Worm (Caenorhabditis elegans): Measurements from ENCODE around the gene F59B1.10.

DNA sequence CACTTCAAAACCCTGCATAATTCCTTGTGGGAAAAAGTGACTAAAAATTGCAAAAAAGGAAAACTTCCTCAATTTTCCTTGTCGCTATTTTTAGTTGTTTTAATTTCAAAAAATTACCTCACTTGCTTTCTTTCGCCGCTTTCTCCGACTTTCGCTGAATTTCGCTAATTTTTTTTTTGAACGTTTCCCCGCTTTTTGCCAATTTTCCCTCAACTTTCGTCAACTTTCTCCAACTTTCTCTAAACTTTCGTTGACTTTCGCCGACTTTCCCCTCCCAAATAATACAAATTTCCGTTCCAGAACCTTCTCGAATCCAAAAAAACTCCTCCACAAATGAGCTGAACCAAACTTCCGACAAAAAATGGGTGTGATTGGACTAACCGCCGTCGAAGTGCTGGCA lies 34.8 kb upstream of the F59B1.10 start, which contains the start of gene W08A12.3:
- TF ChIP-seq W03F9.2 (tag; optimal IDR thresholded peaks at IDR 0.05) = no peak
- no peak for TF ChIP-seq him-1 (tag; optimal IDR thresholded peaks at IDR 0.05)

All from whole organism, L4/young adult.